Fruit fly (Drosophila melanogaster): ENCODE results near the gene CG10584.

- TF ChIP-seq CG8478 (optimal IDR thresholded peaks at IDR 0.05) (no peak), usp (GFP tag; optimal IDR thresholded peaks at IDR 0.05) (no peak), EcR (GFP tag; optimal IDR thresholded peaks at IDR 0.05) (no peak), Dll (optimal IDR thresholded peaks at IDR 0.05) (no peak)
These were observed 6.0 kb downstream of the CG10584 start for dm6 chr3L:21024965-21025833.
